Worm (Caenorhabditis elegans): ENCODE measurements around the gene unc-58.

unc-58 gene

DNA sequence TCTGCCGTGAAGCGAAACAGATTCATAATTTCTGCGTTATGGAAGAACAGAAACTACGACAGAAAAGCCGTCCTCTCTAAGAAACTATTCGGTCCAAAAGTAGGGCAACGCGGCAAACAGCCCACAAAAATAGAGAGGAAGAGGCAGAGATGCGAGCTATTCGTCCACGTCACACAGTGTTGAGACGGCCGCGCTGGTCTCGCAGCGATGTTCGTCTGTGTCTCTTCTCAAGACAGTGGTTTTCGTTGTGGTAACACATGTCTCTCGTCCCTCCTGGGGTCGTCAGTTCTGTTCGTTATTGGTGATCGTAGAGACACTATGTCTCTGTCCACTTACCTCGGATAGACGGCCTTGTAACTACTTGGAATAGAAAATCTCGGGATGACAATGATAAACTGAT is 25.7 kb upstream of the unc-58 start, which contains the start of gene erd-2.1 (continued):
- no peak for TF ChIP-seq ZK546.5 (tag; optimal IDR thresholded peaks at IDR 0.05)
- no peak for TF ChIP-seq sea-2 (GFP tag; optimal IDR thresholded peaks at IDR 0.05)
- no peak for TF ChIP-seq unc-39 (tag; optimal IDR thresholded peaks at IDR 0.05)
- TF ChIP-seq pqm-1 (tag; optimal IDR thresholded peaks at IDR 0.05), result peak; percentile 35
- TF ChIP-seq ceh-16 (tag; optimal IDR thresholded peaks at IDR 0.05), result no peak
- TF ChIP-seq zag-1 (tag; optimal IDR thresholded peaks at IDR 0.05), result no peak
- TF ChIP-seq unc-62 (GFP tag; optimal IDR thresholded peaks at IDR 0.05), result no peak
- TF ChIP-seq elt-3 (tag; optimal IDR thresholded peaks at IDR 0.05), result no peak
- no peak for TF ChIP-seq fos-1 (tag; optimal IDR thresholded peaks at IDR 0.05)
- TF ChIP-seq nhr-237 (tag; optimal IDR thresholded peaks at IDR 0.05), result no peak
- TF ChIP-seq ztf-4 (tag; optimal IDR thresholded peaks at IDR 0.05), result no peak
- TF ChIP-seq nhr-76 (tag; optimal IDR thresholded peaks at IDR 0.05), result no peak
- peak; percentile 75 for TF ChIP-seq hmg-11 (tag; optimal IDR thresholded peaks at IDR 0.05)
- peak; percentile 69 for TF ChIP-seq egl-5 (tag; optimal IDR thresholded peaks at IDR 0.05)

DNA sequence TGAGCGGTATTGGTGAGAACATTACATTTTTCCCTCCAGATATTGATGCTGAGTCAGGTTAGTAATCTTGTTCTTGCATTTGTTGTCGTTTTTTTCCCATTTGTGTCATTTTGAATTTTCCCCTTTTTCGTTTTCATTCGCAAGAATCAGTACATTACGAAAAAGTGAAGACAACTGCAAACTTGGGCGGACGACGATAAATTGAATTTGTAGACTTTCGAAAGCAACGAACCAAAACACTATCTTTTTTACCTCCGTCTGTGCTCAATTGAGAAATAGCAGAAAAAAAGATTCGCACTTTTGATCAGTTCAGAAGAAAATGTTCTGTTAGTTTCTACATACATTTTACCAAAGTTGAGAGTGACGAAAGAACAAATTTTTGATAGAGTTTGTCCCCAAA is 22.1 kb upstream of the unc-58 start:
- TF ChIP-seq fos-1 (tag; optimal IDR thresholded peaks at IDR 0.05) (no peak), ceh-16 (tag; optimal IDR thresholded peaks at IDR 0.05) (no peak), fkh-10 (GFP tag; optimal IDR thresholded peaks at IDR 0.05) (peak; percentile 40)

DNA sequence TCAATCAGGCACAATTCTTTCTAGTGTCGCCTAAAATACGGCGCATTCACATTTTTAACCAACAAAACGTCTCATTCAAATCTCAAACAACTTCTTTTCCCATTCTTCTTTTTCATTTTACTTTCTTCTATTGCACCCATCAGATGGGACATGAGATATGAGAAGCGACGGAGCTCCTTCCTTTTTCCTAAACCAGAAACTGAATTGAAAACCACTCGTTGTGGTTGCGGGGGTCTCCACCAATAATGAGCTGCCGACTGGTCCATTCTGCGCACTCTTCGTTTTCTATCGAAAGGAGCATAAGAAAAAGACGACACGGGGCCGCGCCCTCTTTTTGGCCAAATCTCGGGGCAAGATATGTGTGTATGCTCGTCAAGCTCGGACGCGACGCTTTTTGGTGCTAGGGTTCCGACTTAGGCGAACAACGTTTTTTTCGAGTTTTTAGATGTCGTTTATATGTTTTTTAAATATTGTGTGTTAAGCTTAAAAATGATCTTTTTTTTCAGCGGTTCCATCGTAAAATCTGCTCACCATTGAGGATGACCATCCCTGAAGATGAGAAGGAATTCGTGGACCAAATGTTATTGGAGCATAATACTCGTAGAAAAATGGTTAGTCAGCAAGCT is 21.4 kb upstream of the unc-58 start, which contains the start of gene F09B9.5:
TSS of gene F09B9.5 (plus strand) at position 501 of the 626 bp plus-strand sequence.
- no peak for TF ChIP-seq ceh-16 (tag; optimal IDR thresholded peaks at IDR 0.05)
- TF ChIP-seq fos-1 (tag; optimal IDR thresholded peaks at IDR 0.05), result no peak
- TF ChIP-seq nhr-28 (tag; optimal IDR thresholded peaks at IDR 0.05), result no peak
- no peak for TF ChIP-seq pqm-1 (tag; optimal IDR thresholded peaks at IDR 0.05)
- no peak for TF ChIP-seq eor-1 (tag; optimal IDR thresholded peaks at IDR 0.05)
- no peak for TF ChIP-seq lsy-12 (tag; optimal IDR thresholded peaks at IDR 0.05)
- TF ChIP-seq nhr-43 (tag; optimal IDR thresholded peaks at IDR 0.05; ENCODE audit: poor library complexity, severe bottlenecking), result no peak
- no peak for TF ChIP-seq pha-4 (tag; optimal IDR thresholded peaks at IDR 0.05)
- no peak for TF ChIP-seq tbx-2 (tag; optimal IDR thresholded peaks at IDR 0.05)
- TF ChIP-seq nhr-76 (tag; optimal IDR thresholded peaks at IDR 0.05), result no peak
- peak; percentile 24 for TF ChIP-seq hmg-11 (tag; optimal IDR thresholded peaks at IDR 0.05)
- TF ChIP-seq elt-3 (tag; optimal IDR thresholded peaks at IDR 0.05), result no peak
- no peak for TF ChIP-seq nhr-237 (tag; optimal IDR thresholded peaks at IDR 0.05)
- no peak for TF ChIP-seq zag-1 (tag; optimal IDR thresholded peaks at IDR 0.05)
- TF ChIP-seq unc-62 (GFP tag; optimal IDR thresholded peaks at IDR 0.05), result peak; percentile 49
- no peak for TF ChIP-seq lin-39 (tag; optimal IDR thresholded peaks at IDR 0.05)
- TF ChIP-seq daf-12 (tag; optimal IDR thresholded peaks at IDR 0.05), result no peak
- TF ChIP-seq nfya-1 (tag; optimal IDR thresholded peaks at IDR 0.05; ENCODE audit: insufficient read depth), result peak; percentile 62
- no peak for TF ChIP-seq elt-2 (tag; optimal IDR thresholded peaks at IDR 0.05)
- no peak for TF ChIP-seq sea-2 (GFP tag; optimal IDR thresholded peaks at IDR 0.05)
- TF ChIP-seq R02D3.7 (tag; optimal IDR thresholded peaks at IDR 0.05), result no peak
- TF ChIP-seq ztf-4 (tag; optimal IDR thresholded peaks at IDR 0.05), result no peak
- no peak for TF ChIP-seq skn-1 (tag; optimal IDR thresholded peaks at IDR 0.05)
- no peak for TF ChIP-seq elt-1 (tag; optimal IDR thresholded peaks at IDR 0.05)
- no peak for TF ChIP-seq aly-2 (tag; optimal IDR thresholded peaks at IDR 0.05)

DNA sequence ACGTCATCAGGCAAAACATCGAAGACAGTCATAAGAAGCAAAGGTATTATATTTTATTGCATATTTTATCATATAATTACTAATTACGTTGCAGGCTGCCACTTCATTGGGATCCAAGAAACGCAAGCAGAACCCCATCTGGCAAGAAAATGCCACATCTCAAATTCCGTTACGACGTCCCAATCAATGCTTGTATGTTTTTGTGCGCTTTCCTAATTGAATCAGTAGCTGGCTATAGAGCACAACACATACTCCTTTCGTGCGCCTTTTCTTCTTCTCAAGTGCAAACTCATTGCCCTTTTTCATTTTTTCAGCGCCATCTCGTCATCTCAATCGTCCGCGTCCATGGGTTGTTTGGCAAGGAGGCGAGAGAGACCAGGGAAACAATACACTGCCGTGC is 17.9 kb upstream of the unc-58 start:
- no peak for TF ChIP-seq nhr-12 (tag; optimal IDR thresholded peaks at IDR 0.05)
- no peak for TF ChIP-seq ceh-9 (tag; optimal IDR thresholded peaks at IDR 0.05)
- TF ChIP-seq nfya-1 (tag; optimal IDR thresholded peaks at IDR 0.05; ENCODE audit: insufficient read depth), result no peak
- TF ChIP-seq fos-1 (tag; optimal IDR thresholded peaks at IDR 0.05), result no peak
- TF ChIP-seq zag-1 (tag; optimal IDR thresholded peaks at IDR 0.05), result no peak
- TF ChIP-seq ZK546.5 (tag; optimal IDR thresholded peaks at IDR 0.05), result no peak
- no peak for TF ChIP-seq egl-27 (tag; optimal IDR thresholded peaks at IDR 0.05)
- no peak for TF ChIP-seq nhr-237 (tag; optimal IDR thresholded peaks at IDR 0.05)
- TF ChIP-seq elt-2 (tag; optimal IDR thresholded peaks at IDR 0.05), result no peak
- no peak for TF ChIP-seq egl-5 (tag; optimal IDR thresholded peaks at IDR 0.05)
- TF ChIP-seq hmg-11 (tag; optimal IDR thresholded peaks at IDR 0.05), result no peak
